Worm (Caenorhabditis elegans): ENCODE results near the gene ZK1307.1.

DNA sequence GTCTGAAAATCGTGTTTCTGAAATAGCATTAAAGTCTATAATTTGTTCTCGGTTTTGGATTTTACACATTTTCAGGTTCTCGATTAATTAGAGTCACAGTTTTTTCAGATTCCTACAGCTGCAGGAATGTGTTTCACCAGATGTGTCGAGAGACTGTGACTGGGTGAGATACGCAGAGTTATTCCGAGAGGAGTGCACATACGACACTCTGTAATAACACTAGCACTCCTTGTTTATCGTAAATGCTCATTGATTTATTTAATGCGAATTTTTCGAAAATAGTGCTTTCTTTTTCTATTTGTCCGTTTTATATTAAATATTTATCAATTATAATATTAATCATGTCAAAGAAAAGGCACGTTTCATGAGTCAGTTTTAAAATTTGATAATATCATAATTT is 12.0 kb upstream of the ZK1307.1 start, which contains the start of gene ZK1320.11:
- no peak for TF ChIP-seq unc-62 (GFP tag; optimal IDR thresholded peaks at IDR 0.05)
- TF ChIP-seq lin-15B (tag; optimal IDR thresholded peaks at IDR 0.05) = no peak
- no peak for TF ChIP-seq elt-2 (tag; optimal IDR thresholded peaks at IDR 0.05)

Measured in whole organism, L3 larva.